Fruit fly (Drosophila melanogaster) whole organism, prepupa: ENCODE results near the gene Trim9.

ENCODE experiments used
- CG10631 ChIP-seq: fragments of 200-800 bp; sonication (Bioruptor generic); optimal IDR thresholded peaks from 2 replicates; lab custom pipeline; 2016; ENCODE audit warnings: missing biosample characterization, missing genetic modification characterization
- CG11762 ChIP-seq: fragments of 200-800 bp; sonication (Bioruptor generic); optimal IDR thresholded peaks from 3 replicates; lab custom pipeline; 2016; ENCODE audit warnings: missing biosample characterization, missing genetic modification characterization; ENCODE audit not compliant: insufficient read depth
- CG15336 ChIP-seq: fragments of 200-800 bp; sonication (Bioruptor generic); IDR thresholded peaks from 2 replicates; pipeline ENCODE4 v1.3.6; 2022; ENCODE audit warnings: missing biosample characterization, missing genetic modification characterization
- CG1621 ChIP-seq: fragments of 200-800 bp; sonication (Bioruptor generic); optimal IDR thresholded peaks from 3 replicates; lab custom pipeline; 2018; ENCODE audit warnings: missing biosample characterization, mild to moderate bottlenecking, missing genetic modification characterization
- CG3032 ChIP-seq: fragments of 200-800 bp; optimal IDR thresholded peaks from 2 replicates; lab custom pipeline; 2019; ENCODE audit warnings: missing biosample characterization, mild to moderate bottlenecking, missing genetic modification characterization, moderate library complexity
- CG32006 ChIP-seq: fragments of 200-800 bp; sonication (Bioruptor generic); optimal IDR thresholded peaks from 3 replicates; lab custom pipeline; 2017; ENCODE audit warnings: missing biosample characterization, mild to moderate bottlenecking, missing genetic modification characterization
- CG34406 ChIP-seq: fragments of 200-800 bp; sonication (Bioruptor generic); optimal IDR thresholded peaks from 3 replicates; lab custom pipeline; 2016; ENCODE audit warnings: missing biosample characterization, missing genetic modification characterization
- CG6163 ChIP-seq: fragments of 200-800 bp; sonication (Bioruptor generic); IDR thresholded peaks from 3 replicates; pipeline ENCODE4 v1.3.6; 2022; ENCODE audit warnings: missing biosample characterization, missing genetic modification characterization
- CG6276 ChIP-seq: fragments of 200-800 bp; sonication (Bioruptor generic); optimal IDR thresholded peaks from 2 replicates; lab custom pipeline; 2017; ENCODE audit warnings: missing biosample characterization, mild to moderate bottlenecking, missing genetic modification characterization
- CG6854 ChIP-seq: fragments of 200-800 bp; sonication (Bioruptor generic); optimal IDR thresholded peaks from 2 replicates; lab custom pipeline; 2017; ENCODE audit warnings: missing biosample characterization, mild to moderate bottlenecking, missing genetic modification characterization
- CG8119 ChIP-seq: fragments of 200-800 bp; sonication (Bioruptor generic); IDR thresholded peaks from 3 replicates; pipeline ENCODE4 v1.3.6; 2022; ENCODE audit warnings: missing biosample characterization, missing genetic modification characterization
- Eip75B ChIP-seq: fragments of 200-800 bp; sonication (Bioruptor generic); optimal IDR thresholded peaks from 3 replicates; lab custom pipeline; 2016; ENCODE audit warnings: missing biosample characterization, missing genetic modification characterization
- Eip78C ChIP-seq: fragments of 200-800 bp; sonication (Bioruptor generic); peaks from one replicate; lab custom pipeline; 2016; ENCODE audit warnings: missing biosample characterization, missing genetic modification characterization
- Hr39 ChIP-seq: fragments of 200-800 bp; sonication (Bioruptor generic); optimal IDR thresholded peaks from 2 replicates; lab custom pipeline; 2016; ENCODE audit warnings: missing biosample characterization, missing genetic modification characterization
- Sox15 ChIP-seq: fragments of 200-800 bp; sonication (Bioruptor generic); optimal IDR thresholded peaks from 3 replicates; lab custom pipeline; 2016; ENCODE audit warnings: missing biosample characterization, missing genetic modification characterization
- achi ChIP-seq: fragments of 200-800 bp; sonication (Bioruptor generic); optimal IDR thresholded peaks from 3 replicates; lab custom pipeline; 2016; ENCODE audit warnings: missing biosample characterization, missing genetic modification characterization
- acj6 ChIP-seq: fragments of 200-800 bp; sonication (Bioruptor generic); optimal IDR thresholded peaks from 3 replicates; lab custom pipeline; 2016; ENCODE audit warnings: missing biosample characterization, missing genetic modification characterization
- cyc ChIP-seq: fragments of 200-800 bp; sonication (Bioruptor generic); optimal IDR thresholded peaks from 3 replicates; lab custom pipeline; 2016; ENCODE audit warnings: missing biosample characterization, missing genetic modification characterization
- dsx ChIP-seq: fragments of 200-800 bp; optimal IDR thresholded peaks from 3 replicates; lab custom pipeline; 2019; ENCODE audit warnings: missing biosample characterization, mild to moderate bottlenecking, missing genetic modification characterization, moderate library complexity; ENCODE audit not compliant: poor library complexity, severe bottlenecking
- eg ChIP-seq: fragments of 200-800 bp; sonication (Bioruptor generic); IDR thresholded peaks from 3 replicates; pipeline ENCODE4 v1.3.6; 2022; ENCODE audit warnings: missing biosample characterization, missing genetic modification characterization
- esn ChIP-seq: fragments of 200-800 bp; sonication (Bioruptor generic); optimal IDR thresholded peaks from 2 replicates; lab custom pipeline; 2016; ENCODE audit warnings: missing biosample characterization, mild to moderate bottlenecking, missing genetic modification characterization, moderate library complexity
- fkh ChIP-seq: fragments of 200-800 bp; sonication (Bioruptor generic); optimal IDR thresholded peaks from 3 replicates; lab custom pipeline; 2017; ENCODE audit warnings: missing biosample characterization, mild to moderate bottlenecking, missing genetic modification characterization, moderate library complexity
- lz ChIP-seq: fragments of 200-800 bp; sonication (Bioruptor generic); optimal IDR thresholded peaks from 3 replicates; lab custom pipeline; 2016; ENCODE audit warnings: missing biosample characterization, missing genetic modification characterization
- pdm3 ChIP-seq: fragments of 200-800 bp; sonication (Bioruptor generic); optimal IDR thresholded peaks from 3 replicates; lab custom pipeline; 2016; ENCODE audit warnings: missing biosample characterization, missing genetic modification characterization
- ss ChIP-seq, 2 experiments: fragments of 200-800 bp; sonication (Bioruptor generic); optimal IDR thresholded peaks; 2 replicates in 1 of 2; 3 replicates in 1 of 2; lab custom pipeline; 2017 to 2018; ENCODE audit warnings: mild to moderate bottlenecking in 2 of 2, missing biosample characterization in 2 of 2, missing genetic modification characterization in 2 of 2, moderate library complexity in 1 of 2
- svp ChIP-seq: fragments of 200-800 bp; sonication (Bioruptor generic); peaks from one replicate; lab custom pipeline; 2016; ENCODE audit warnings: missing biosample characterization, missing genetic modification characterization
- topi ChIP-seq: fragments of 200-800 bp; sonication (Bioruptor generic); optimal IDR thresholded peaks from 3 replicates; lab custom pipeline; 2016; ENCODE audit warnings: missing biosample characterization, missing genetic modification characterization
- vri ChIP-seq: fragments of 200-800 bp; sonication (Bioruptor generic); optimal IDR thresholded peaks from 3 replicates; lab custom pipeline; 2016; ENCODE audit warnings: missing biosample characterization, mild to moderate bottlenecking, missing genetic modification characterization

Gene Trim9

dm6 chr2L:10543992-10544391, 691 bp upstream of the Trim9 start:
- TF ChIP-seq CG3032 (no peak), CG15336 (GFP tag; lab: Robert Waterston, UW) (no peak), CG6163 (GFP tag; lab: Robert Waterston, UW) (0 out of 3 replicates have a peak, but pooled peaks have one; percentile 11), CG34406 (GFP tag; lab: Kevin White, UChicago) (no peak), CG10631 (GFP tag; lab: Kevin White, UChicago) (no peak), Eip78C (GFP tag; lab: Kevin White, UChicago) (peak; percentile 15), svp (GFP tag; lab: Kevin White, UChicago) (peak; percentile 11), CG32006 (GFP tag; lab: Kevin White, UChicago) (no peak)

dm6 chr2L:10548814-10549423, 4.2 kb downstream of the Trim9 start:
- TF ChIP-seq CG8119 (GFP tag; lab: Robert Waterston, UW), result no peak
- no peak for TF ChIP-seq CG1621 (tag; lab: Kevin White, UChicago)
- TF ChIP-seq topi (GFP tag; lab: Kevin White, UChicago), result no peak
- no peak for TF ChIP-seq achi (GFP tag; lab: Kevin White, UChicago)
- TF ChIP-seq CG6854 (GFP tag; lab: Kevin White, UChicago), result no peak
- no peak for TF ChIP-seq Eip75B (GFP tag; lab: Kevin White, UChicago)
- no peak for TF ChIP-seq CG6163 (GFP tag; lab: Robert Waterston, UW)
- TF ChIP-seq ss (GFP tag; optimal IDR thresholded peaks at IDR 0.05; lab: Kevin White, UChicago), result no peak
- no peak for TF ChIP-seq CG32006 (GFP tag; lab: Kevin White, UChicago)
- no peak for TF ChIP-seq fkh (GFP tag; lab: Kevin White, UChicago)
- TF ChIP-seq pdm3 (GFP tag; lab: Kevin White, UChicago), result no peak
- TF ChIP-seq Hr39, result no peak
- no peak for TF ChIP-seq lz (GFP tag; lab: Kevin White, UChicago)

dm6 chr2L:10552807-10553206, 8.1 kb downstream of the Trim9 start:
- TF ChIP-seq ss (GFP tag; optimal IDR thresholded peaks at IDR 0.05; lab: Kevin White, UChicago) (no peak), CG10631 (GFP tag; lab: Kevin White, UChicago) (peak; percentile 22), vri (GFP tag; lab: Kevin White, UChicago) (peak; percentile 24), esn (GFP tag; lab: Kevin White, UChicago) (peak; percentile 3), CG6276 (GFP tag; lab: Kevin White, UChicago) (no peak), Eip78C (GFP tag; lab: Kevin White, UChicago) (peak; percentile 24), eg (GFP tag; lab: Robert Waterston, UW) (0 out of 3 replicates have a peak, but pooled peaks have one; percentile 27), fkh (GFP tag; lab: Kevin White, UChicago) (peak; percentile 90)
- TF ChIP-seq, all 60 proteins: peak for 6

DNA sequence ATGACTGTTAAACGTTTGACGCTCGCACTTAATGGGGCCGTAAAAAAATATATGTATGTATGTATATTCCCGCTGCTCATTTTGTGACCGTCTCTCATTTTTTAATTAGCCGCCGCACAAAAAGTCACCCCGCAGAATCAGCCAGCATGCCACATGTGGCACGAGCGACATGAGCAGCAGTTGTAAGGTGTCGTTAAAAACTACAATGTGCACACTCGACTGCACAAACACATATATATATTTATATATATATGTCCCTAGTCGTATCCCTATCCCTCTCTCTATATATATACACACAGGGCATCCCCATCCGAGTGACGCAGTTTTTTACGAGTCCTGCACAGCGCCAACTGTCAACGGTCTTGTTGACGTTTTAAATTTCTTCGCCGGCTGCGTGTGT, 9.0 kb downstream of the Trim9 start:
- no peak for TF ChIP-seq Sox15 (GFP tag; lab: Kevin White, UChicago)
- TF ChIP-seq svp (GFP tag; lab: Kevin White, UChicago), result no peak
- TF ChIP-seq Eip78C (GFP tag; lab: Kevin White, UChicago), result peak; percentile 41
- TF ChIP-seq dsx, result peak; percentile 63
- no peak for TF ChIP-seq eg (GFP tag; lab: Robert Waterston, UW)

dm6 chr2L:10554676-10555075, 10.0 kb downstream of the Trim9 start:
- no peak for TF ChIP-seq cyc (GFP tag; lab: Kevin White, UChicago)
- TF ChIP-seq lz (GFP tag; lab: Kevin White, UChicago), result no peak
- TF ChIP-seq vri (GFP tag; lab: Kevin White, UChicago), result peak; percentile 44
- TF ChIP-seq, all 60 proteins: peak for 1

- TF ChIP-seq Hr39 (peak; percentile 2), CG11762 (GFP tag; lab: Kevin White, UChicago) (no peak), eg (GFP tag; lab: Robert Waterston, UW) (peak; percentile 42; the same call in 1 of the 3 replicates), CG1621 (tag; lab: Kevin White, UChicago) (no peak), acj6 (peak; percentile 12), CG6163 (GFP tag; lab: Robert Waterston, UW) (peak; percentile 50; the same call in 2 of the 3 replicates)
- TF ChIP-seq, all 60 proteins: peak for 4
Measured at dm6 chr2L:10555269-10555668, 10.6 kb downstream of the Trim9 start.
